Fruit fly (Drosophila melanogaster) whole organism, pupa: ENCODE measurements around the gene CG18178.

Experiments
- CG10348 ChIP-seq: fragments of 200-800 bp; sonication (Bioruptor generic); IDR thresholded peaks from 2 replicates; pipeline ENCODE4 v1.3.6; 2022; ENCODE audit warnings: missing biosample characterization, missing genetic modification characterization
- CG12605 ChIP-seq: fragments of 200-800 bp; sonication (Bioruptor generic); IDR thresholded peaks from 2 replicates; pipeline ENCODE4 v1.3.6; 2022; ENCODE audit warnings: missing biosample characterization, missing genetic modification characterization
- CG13204 ChIP-seq: fragments of 200-800 bp; sonication (Bioruptor generic); optimal IDR thresholded peaks from 2 replicates; lab custom pipeline; 2018; ENCODE audit warnings: missing biosample characterization, mild to moderate bottlenecking, missing genetic modification characterization, moderate library complexity
- CG14655 ChIP-seq: fragments of 200-800 bp; sonication (Bioruptor generic); optimal IDR thresholded peaks from 3 replicates; lab custom pipeline; 2017; ENCODE audit warnings: mild to moderate bottlenecking, missing biosample characterization, missing genetic modification reagents, missing genetic modification characterization
- CG15710 ChIP-seq: fragments of 200-800 bp; sonication (Bioruptor generic); optimal IDR thresholded peaks from 2 replicates; lab custom pipeline; 2018; ENCODE audit warnings: missing biosample characterization, mild to moderate bottlenecking, missing genetic modification characterization, moderate library complexity
- CG17806 ChIP-seq: fragments of 200-800 bp; sonication (Bioruptor generic); optimal IDR thresholded peaks from 2 replicates; lab custom pipeline; 2018; ENCODE audit warnings: missing biosample characterization, mild to moderate bottlenecking, missing genetic modification characterization, moderate library complexity
- CG32121 ChIP-seq: fragments of 200-800 bp; sonication (Bioruptor generic); IDR thresholded peaks from 2 replicates; pipeline ENCODE4 v1.3.6; 2022; ENCODE audit warnings: missing biosample characterization, missing genetic modification characterization
- CG34367 ChIP-seq: fragments of 200-800 bp; sonication (Bioruptor generic); optimal IDR thresholded peaks from 2 replicates; lab custom pipeline; 2018; ENCODE audit warnings: missing biosample characterization, mild to moderate bottlenecking, missing genetic modification characterization
- CG4496 ChIP-seq: fragments of 200-800 bp; sonication (Bioruptor generic); IDR thresholded peaks from 3 replicates; pipeline ENCODE4 v1.3.6; 2022; ENCODE audit warnings: missing biosample characterization, missing genetic modification characterization
- CG8159 ChIP-seq: fragments of 200-800 bp; sonication (Bioruptor generic); optimal IDR thresholded peaks from 3 replicates; lab custom pipeline; 2018; ENCODE audit warnings: missing biosample characterization, mild to moderate bottlenecking, missing genetic modification characterization, moderate library complexity
- CG8301 ChIP-seq: fragments of 200-800 bp; sonication (Bioruptor generic); optimal IDR thresholded peaks from 2 replicates; lab custom pipeline; 2018; ENCODE audit warnings: missing biosample characterization, mild to moderate bottlenecking, missing genetic modification characterization
- CG9948 ChIP-seq: fragments of 200-800 bp; sonication (Bioruptor generic); optimal IDR thresholded peaks from 2 replicates; lab custom pipeline; 2018; ENCODE audit warnings: missing biosample characterization, mild to moderate bottlenecking, missing genetic modification characterization, moderate library complexity
- D1 ChIP-seq: fragments of 200-800 bp; sonication (Bioruptor generic); optimal IDR thresholded peaks from 2 replicates; lab custom pipeline; 2018; ENCODE audit warnings: missing biosample characterization, mild to moderate bottlenecking, missing genetic modification characterization, moderate library complexity
- EcR ChIP-seq: fragments of 200-800 bp; sonication (Bioruptor generic); optimal IDR thresholded peaks from 3 replicates; lab custom pipeline; 2019; ENCODE audit warnings: missing biosample characterization, missing genetic modification characterization, mild to moderate bottlenecking, moderate library complexity, missing genetic modification reagents
- Ets98B ChIP-seq: fragments of 200-800 bp; sonication (Bioruptor generic); IDR thresholded peaks from 2 replicates; pipeline ENCODE4 v1.3.6; 2022; ENCODE audit warnings: missing biosample characterization, missing genetic modification characterization
- Pif1A ChIP-seq: fragments of 200-800 bp; sonication (Bioruptor generic); optimal IDR thresholded peaks from 3 replicates; lab custom pipeline; 2016; ENCODE audit warnings: missing biosample characterization, missing genetic modification characterization
- Pif1B ChIP-seq: fragments of 200-800 bp; sonication (Bioruptor generic); optimal IDR thresholded peaks from 3 replicates; lab custom pipeline; 2016; ENCODE audit warnings: missing biosample characterization, missing genetic modification characterization
- Snoo ChIP-seq: fragments of 200-800 bp; sonication (Bioruptor generic); optimal IDR thresholded peaks from 3 replicates; lab custom pipeline; 2017; ENCODE audit warnings: missing biosample characterization, mild to moderate bottlenecking, missing genetic modification characterization, inconsistent platforms
- fd96Ca ChIP-seq: fragments of 200-800 bp; sonication (Bioruptor generic); IDR thresholded peaks from 3 replicates; pipeline ENCODE4 v1.3.6; 2022; ENCODE audit warnings: missing biosample characterization, missing genetic modification characterization
- gl ChIP-seq: fragments of 200-800 bp; sonication (Bioruptor generic); optimal IDR thresholded peaks from 2 replicates; lab custom pipeline; 2018; ENCODE audit warnings: missing biosample characterization, mild to moderate bottlenecking, missing genetic modification characterization
- rn ChIP-seq: fragments of 200-800 bp; sonication (Bioruptor generic); IDR thresholded peaks from 2 replicates; pipeline ENCODE4 v1.3.6; 2022; ENCODE audit warnings: missing biosample characterization, missing genetic modification characterization

CG18178 gene

dm6 chr3L:9690798-9691475 lies 28.0 kb downstream of the CG18178 start:
- TF ChIP-seq CG12605 (GFP tag; lab: Robert Waterston, UW) (0 out of 2 replicates have a peak, but pooled peaks have one; percentile 22), CG32121 (peak; percentile 91), CG8159 (tag; lab: Kevin White, UChicago) (no peak), rn (GFP tag; lab: Robert Waterston, UW) (no peak), CG9948 (tag; lab: Kevin White, UChicago) (no peak), CG8301 (peak; percentile 19), CG10348 (no peak), CG14655 (peak; percentile 26), CG15710 (tag; lab: Kevin White, UChicago) (no peak), Ets98B (GFP tag; lab: Robert Waterston, UW) (no peak; the same call in 1 of the 2 replicates), fd96Ca (no peak), D1 (tag; lab: Kevin White, UChicago) (no peak), Pif1B (GFP tag; lab: Kevin White, UChicago) (no peak), CG4496 (GFP tag; lab: Robert Waterston, UW) (peak; percentile 37; the same call in 1 of the 3 replicates), gl (tag; lab: Kevin White, UChicago) (no peak), EcR (GFP tag; lab: Kevin White, UChicago) (no peak), Snoo (tag; lab: Kevin White, UChicago) (peak; percentile 9), CG17806 (no peak), Pif1A (GFP tag; lab: Kevin White, UChicago) (no peak), CG34367 (tag; lab: Kevin White, UChicago) (no peak), CG13204 (GFP tag; lab: Kevin White, UChicago) (no peak)

dm6 chr3L:9689809-9690208 lies 29.1 kb downstream of the CG18178 start:
- TF ChIP-seq CG15710 (tag; lab: Kevin White, UChicago) (no peak), Pif1A (GFP tag; lab: Kevin White, UChicago) (no peak), rn (GFP tag; lab: Robert Waterston, UW) (no peak)

- TF ChIP-seq CG4496 (GFP tag; lab: Robert Waterston, UW) (no peak), Pif1A (GFP tag; lab: Kevin White, UChicago) (no peak), gl (tag; lab: Kevin White, UChicago) (no peak), CG14655 (no peak), CG15710 (tag; lab: Kevin White, UChicago) (no peak), fd96Ca (no peak), CG12605 (GFP tag; lab: Robert Waterston, UW) (no peak), CG8301 (no peak), Pif1B (GFP tag; lab: Kevin White, UChicago) (no peak), CG8159 (tag; lab: Kevin White, UChicago) (no peak), D1 (tag; lab: Kevin White, UChicago) (no peak), CG32121 (no peak), Ets98B (GFP tag; lab: Robert Waterston, UW) (no peak), CG17806 (no peak)
Measured at dm6 chr3L:9688674-9689073, 30.3 kb downstream of the CG18178 start.

dm6 chr3L:9687536-9687935 lies 31.4 kb downstream of the CG18178 start:
- TF ChIP-seq CG13204 (GFP tag; lab: Kevin White, UChicago): no peak
- TF ChIP-seq rn (GFP tag; lab: Robert Waterston, UW): no peak
- TF ChIP-seq CG32121: no peak
- no peak for TF ChIP-seq CG10348
- no peak for TF ChIP-seq CG17806
- TF ChIP-seq Snoo (tag; lab: Kevin White, UChicago): no peak
- no peak for TF ChIP-seq CG9948 (tag; lab: Kevin White, UChicago)
- no peak for TF ChIP-seq CG8301
- TF ChIP-seq gl (tag; lab: Kevin White, UChicago): no peak
- TF ChIP-seq CG15710 (tag; lab: Kevin White, UChicago): no peak
- TF ChIP-seq fd96Ca: no peak
- TF ChIP-seq CG14655: no peak
- no peak for TF ChIP-seq Pif1B (GFP tag; lab: Kevin White, UChicago)
- no peak for TF ChIP-seq CG8159 (tag; lab: Kevin White, UChicago)
- no peak for TF ChIP-seq CG12605 (GFP tag; lab: Robert Waterston, UW)
- TF ChIP-seq Ets98B (GFP tag; lab: Robert Waterston, UW): no peak
- no peak for TF ChIP-seq D1 (tag; lab: Kevin White, UChicago)
- TF ChIP-seq CG4496 (GFP tag; lab: Robert Waterston, UW): no peak
- TF ChIP-seq CG34367 (tag; lab: Kevin White, UChicago): no peak

- TF ChIP-seq CG32121: no peak
- TF ChIP-seq Pif1A (GFP tag; lab: Kevin White, UChicago): no peak
- no peak for TF ChIP-seq fd96Ca
- no peak for TF ChIP-seq CG8301
- TF ChIP-seq EcR (GFP tag; lab: Kevin White, UChicago): no peak
- no peak for TF ChIP-seq CG13204 (GFP tag; lab: Kevin White, UChicago)
- TF ChIP-seq CG17806: no peak
- TF ChIP-seq CG8159 (tag; lab: Kevin White, UChicago): no peak
- no peak for TF ChIP-seq CG34367 (tag; lab: Kevin White, UChicago)
- no peak for TF ChIP-seq rn (GFP tag; lab: Robert Waterston, UW)
- no peak for TF ChIP-seq CG15710 (tag; lab: Kevin White, UChicago)
- TF ChIP-seq CG4496 (GFP tag; lab: Robert Waterston, UW): no peak
- no peak for TF ChIP-seq CG9948 (tag; lab: Kevin White, UChicago)
Measured at dm6 chr3L:9684871-9685270, 34.1 kb downstream of the CG18178 start, which contains the start of gene CG16719. CG16719 (plus strand) TSS chr3L:9685171.

dm6 chr3L:9680968-9681367 lies 38.0 kb downstream of the CG18178 start, which contains the start of gene alphaTub67C:
alphaTub67C (plus strand) TSS chr3L:9681268.
- no peak for TF ChIP-seq rn (GFP tag; lab: Robert Waterston, UW)
- TF ChIP-seq CG8301: no peak
- no peak for TF ChIP-seq CG14655
- no peak for TF ChIP-seq Pif1B (GFP tag; lab: Kevin White, UChicago)
- no peak for TF ChIP-seq Ets98B (GFP tag; lab: Robert Waterston, UW)
- no peak for TF ChIP-seq Pif1A (GFP tag; lab: Kevin White, UChicago)
- TF ChIP-seq D1 (tag; lab: Kevin White, UChicago): no peak
- TF ChIP-seq Snoo (tag; lab: Kevin White, UChicago): no peak
